Worm (Caenorhabditis elegans) whole organism, L4/young adult: ENCODE results near the gene T04A8.13.

Source experiments
- W03F9.2 ChIP-seq: fragments of 150-350 bp; optimal IDR thresholded peaks from 2 replicates; lab custom pipeline; 2014; ENCODE audit warnings: missing biosample characterization, missing genetic modification characterization
- dao-5 ChIP-seq: sonication (generic microtip); optimal IDR thresholded peaks from 2 replicates; lab custom pipeline; 2016; ENCODE audit warnings: missing genotype, missing genetic modification characterization, moderate library complexity, missing compliant biosample characterization
- him-1 ChIP-seq: sonication (generic microtip); optimal IDR thresholded peaks from 2 replicates; lab custom pipeline; 2016; ENCODE audit warnings: missing genotype, missing genetic modification reagents, missing genetic modification characterization, missing compliant biosample characterization

- TF ChIP-seq dao-5 (tag; lab: Kevin White, UChicago) (no peak), W03F9.2 (tag; lab: Kevin White, UChicago) (no peak), him-1 (tag; lab: Kevin White, UChicago) (no peak)
Observed at ce11 chrIII:4748666-4749065, 41.9 kb downstream of the T04A8.13 start.
